Worm (Caenorhabditis elegans) whole organism, L1 larva: Measurements from ENCODE around the gene srd-32.
"Not testable (repeated sequence)": the region's sequence is repeated elsewhere in the genome, so short reads cannot be mapped to it uniquely, and the experiment has no call there.

Experiments used
- C04F5.9 ChIP-seq: sonication (generic microtip); optimal IDR thresholded peaks from 2 replicates; lab custom pipeline; 2016; ENCODE audit warnings: missing genetic modification characterization, missing compliant biosample characterization
- C34B4.2 ChIP-seq: sonication (generic microtip); optimal IDR thresholded peaks from 2 replicates; lab custom pipeline; 2017; ENCODE audit warnings: mild to moderate bottlenecking, missing genetic modification characterization, missing compliant biosample characterization
- Y116A8C.19 ChIP-seq: sonication (generic microtip); optimal IDR thresholded peaks from 2 replicates; lab custom pipeline; 2016; ENCODE audit warnings: missing compliant biosample characterization, missing genetic modification characterization, borderline replicate concordance
- aha-1 ChIP-seq: fragments of 150-350 bp; optimal IDR thresholded peaks from 2 replicates; lab custom pipeline; 2014; ENCODE audit warnings: missing biosample characterization, missing genetic modification characterization
- aly-2 ChIP-seq: fragments of 150-350 bp; optimal IDR thresholded peaks from 2 replicates; lab custom pipeline; 2014; ENCODE audit warnings: missing biosample characterization, missing genetic modification characterization
- ceh-63 ChIP-seq: fragments of 200-800 bp; sonication (Bioruptor generic); optimal IDR thresholded peaks from 2 replicates; lab custom pipeline; 2018; ENCODE audit warnings: mild to moderate bottlenecking, missing genetic modification characterization, missing compliant biosample characterization
- ceh-90 ChIP-seq: sonication (generic microtip); optimal IDR thresholded peaks from 2 replicates; lab custom pipeline; 2016; ENCODE audit warnings: missing genetic modification characterization, missing compliant biosample characterization
- efl-1 ChIP-seq, 4 experiments: fragments of 150-350 bp; optimal IDR thresholded peaks in 3 of 4; peaks in 1 of 4; 1 replicate in 1 of 4; 2 replicates in 3 of 4; lab custom pipeline; 2014; ENCODE audit warnings: missing biosample characterization in 2 of 4, missing genetic modification characterization in 2 of 4, missing genetic modification reagents in 2 of 4
- efl-3 ChIP-seq: fragments of 200-800 bp; sonication (Bioruptor generic); optimal IDR thresholded peaks from 2 replicates; lab custom pipeline; 2018; ENCODE audit warnings: mild to moderate bottlenecking, missing genetic modification characterization, missing compliant biosample characterization
- egl-13 ChIP-seq: sonication (generic microtip); optimal IDR thresholded peaks from 2 replicates; lab custom pipeline; 2016; ENCODE audit warnings: missing genotype, missing genetic modification reagents, missing genetic modification characterization, missing compliant biosample characterization
- elt-3 ChIP-seq, 6 experiments: fragments of 150-350 bp in 1 of 6; sonication (generic microtip); optimal IDR thresholded peaks; 2 replicates each; lab custom pipeline; 2017 to 2018; ENCODE audit warnings: missing biosample characterization in 6 of 6, missing genetic modification characterization in 6 of 6, inconsistent platforms in 1 of 6
- fkh-8 ChIP-seq: sonication (generic microtip); optimal IDR thresholded peaks from 2 replicates; lab custom pipeline; 2016; ENCODE audit warnings: mild to moderate bottlenecking, missing genetic modification characterization, missing compliant biosample characterization
- hlh-17 ChIP-seq: fragments of 200-800 bp; sonication (Bioruptor generic); optimal IDR thresholded peaks from 2 replicates; lab custom pipeline; 2018; ENCODE audit warnings: missing genetic modification characterization, mild to moderate bottlenecking, missing compliant biosample characterization, moderate library complexity, borderline replicate concordance
- hlh-4 ChIP-seq: sonication (generic microtip); optimal IDR thresholded peaks from 2 replicates; lab custom pipeline; 2016; ENCODE audit warnings: mild to moderate bottlenecking, missing genetic modification characterization, missing compliant biosample characterization
- irx-1 ChIP-seq: sonication (generic microtip); optimal IDR thresholded peaks from 2 replicates; lab custom pipeline; 2016; ENCODE audit warnings: missing genetic modification characterization, missing compliant biosample characterization
- isw-1 ChIP-seq: fragments of 200-800 bp; sonication (Bioruptor generic); IDR thresholded peaks from 2 replicates; pipeline ENCODE4 v1.3.6; 2022; ENCODE audit warnings: missing genetic modification characterization, missing compliant biosample characterization
- jun-1 ChIP-seq: fragments of 150-350 bp; optimal IDR thresholded peaks from 2 replicates; lab custom pipeline; 2014; ENCODE audit warnings: missing biosample characterization, missing genetic modification reagents, missing genetic modification characterization
- lin-14 ChIP-seq: fragments of 200-800 bp; sonication (Bioruptor generic); optimal IDR thresholded peaks from 2 replicates; lab custom pipeline; 2018; ENCODE audit warnings: mild to moderate bottlenecking, missing genetic modification characterization, moderate library complexity, missing compliant biosample characterization
- lin-15B ChIP-seq: fragments of 150-350 bp; sonication (generic microtip); optimal IDR thresholded peaks from 3 replicates; lab custom pipeline; 2014; ENCODE audit warnings: missing biosample characterization, missing genetic modification characterization
- lin-39 ChIP-seq: fragments of 150-350 bp; optimal IDR thresholded peaks from 2 replicates; lab custom pipeline; 2014; ENCODE audit warnings: missing biosample characterization, missing genetic modification reagents, missing genetic modification characterization
- lir-3 ChIP-seq: sonication (generic microtip); optimal IDR thresholded peaks from 2 replicates; lab custom pipeline; 2016; ENCODE audit warnings: mild to moderate bottlenecking, missing genetic modification characterization, moderate library complexity, missing compliant biosample characterization; ENCODE audit not compliant: poor library complexity
- mab-9 ChIP-seq: fragments of 200-800 bp; sonication (Bioruptor generic); IDR thresholded peaks from 2 replicates; pipeline ENCODE4 v1.3.6; 2022; ENCODE audit warnings: missing genetic modification reagents, missing genetic modification characterization, missing compliant biosample characterization
- mep-1 ChIP-seq: fragments of 150-350 bp; optimal IDR thresholded peaks from 2 replicates; lab custom pipeline; 2014; ENCODE audit warnings: missing biosample characterization, missing genetic modification characterization
- nhr-11 ChIP-seq: fragments of 150-350 bp; optimal IDR thresholded peaks from 2 replicates; lab custom pipeline; 2014; ENCODE audit warnings: missing biosample characterization, missing genetic modification characterization
- nhr-237 ChIP-seq: fragments of 150-350 bp; optimal IDR thresholded peaks from 2 replicates; lab custom pipeline; 2014; ENCODE audit warnings: missing biosample characterization, missing genetic modification characterization
- nhr-71 ChIP-seq: sonication (generic microtip); optimal IDR thresholded peaks from 2 replicates; lab custom pipeline; 2016; ENCODE audit warnings: mild to moderate bottlenecking, missing genetic modification characterization, moderate library complexity, missing compliant biosample characterization
- nhr-77 ChIP-seq: fragments of 150-350 bp; optimal IDR thresholded peaks from 2 replicates; lab custom pipeline; 2014; ENCODE audit warnings: missing biosample characterization, missing genetic modification characterization
- nhr-84 ChIP-seq: sonication (generic microtip); optimal IDR thresholded peaks from 2 replicates; lab custom pipeline; 2017; ENCODE audit warnings: missing biosample characterization, missing genetic modification characterization
- pax-3 ChIP-seq: fragments of 200-800 bp; sonication (Bioruptor generic); optimal IDR thresholded peaks from 2 replicates; lab custom pipeline; 2018; ENCODE audit warnings: mild to moderate bottlenecking, missing genetic modification characterization, moderate library complexity, missing compliant biosample characterization
- pqm-1 ChIP-seq: sonication (generic microtip); optimal IDR thresholded peaks from 3 replicates; lab custom pipeline; 2017; ENCODE audit warnings: missing biosample characterization, missing genetic modification characterization
- rnt-1 ChIP-seq: sonication (generic microtip); optimal IDR thresholded peaks from 2 replicates; lab custom pipeline; 2016; ENCODE audit warnings: mild to moderate bottlenecking, missing genetic modification characterization, moderate library complexity, missing compliant biosample characterization
- snpc-4 ChIP-seq: fragments of 150-350 bp; optimal IDR thresholded peaks from 2 replicates; lab custom pipeline; 2014; ENCODE audit warnings: missing biosample characterization, missing genetic modification characterization
- snu-23 ChIP-seq: sonication (generic microtip); optimal IDR thresholded peaks from 2 replicates; lab custom pipeline; 2016; ENCODE audit warnings: missing genetic modification characterization, missing compliant biosample characterization
- swsn-7 ChIP-seq: sonication (generic microtip); optimal IDR thresholded peaks from 2 replicates; lab custom pipeline; 2016; ENCODE audit warnings: missing genetic modification characterization, missing compliant biosample characterization
- unc-30 ChIP-seq: sonication (generic microtip); optimal IDR thresholded peaks from 2 replicates; lab custom pipeline; 2017; ENCODE audit warnings: missing biosample characterization, missing genetic modification characterization
- unc-62 ChIP-seq: fragments of 150-350 bp; optimal IDR thresholded peaks from 2 replicates; lab custom pipeline; 2014; ENCODE audit warnings: missing biosample characterization, missing genetic modification reagents, missing genetic modification characterization
- unc-98 ChIP-seq: fragments of 200-800 bp; sonication (Bioruptor generic); IDR thresholded peaks from 2 replicates; pipeline ENCODE4 v1.3.6; 2022; ENCODE audit warnings: missing genetic modification characterization, missing compliant biosample characterization
- xbp-1 ChIP-seq: sonication (generic microtip); optimal IDR thresholded peaks from 2 replicates; lab custom pipeline; 2016; ENCODE audit warnings: missing genetic modification characterization, missing compliant biosample characterization
- zag-1 ChIP-seq: fragments of 150-350 bp; optimal IDR thresholded peaks from 2 replicates; lab custom pipeline; 2014; ENCODE audit warnings: missing biosample characterization, missing genetic modification characterization
- zip-4 ChIP-seq: fragments of 200-800 bp; sonication (Bioruptor generic); optimal IDR thresholded peaks from 2 replicates; lab custom pipeline; 2018; ENCODE audit warnings: mild to moderate bottlenecking, missing genetic modification characterization, moderate library complexity, missing compliant biosample characterization
- ztf-4 ChIP-seq: fragments of 150-350 bp; optimal IDR thresholded peaks from 2 replicates; lab custom pipeline; 2014; ENCODE audit warnings: missing biosample characterization, missing genetic modification characterization

srd-32 gene

DNA sequence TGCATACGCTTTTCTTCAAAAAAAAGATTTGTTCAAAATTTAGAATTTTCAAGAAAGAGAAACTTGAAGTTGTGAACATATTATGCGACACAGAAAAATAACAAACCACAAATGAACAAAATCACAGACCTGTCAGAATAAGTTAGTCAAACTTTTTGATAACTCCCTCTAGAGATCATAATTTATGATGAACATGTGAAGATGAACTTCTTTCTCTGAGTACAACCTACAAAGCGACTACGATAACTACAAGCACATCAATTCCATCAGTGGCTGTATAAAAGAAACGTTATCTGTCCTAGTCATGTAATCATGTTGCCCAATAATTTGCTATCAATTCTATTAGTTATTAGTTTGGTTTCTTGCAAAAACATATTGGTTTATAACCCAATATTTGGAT lies 30.3 kb downstream of the srd-32 start, which contains the start of gene ugt-9 (continued):
- TF ChIP-seq ceh-63 (GFP tag; lab: Kevin White, UChicago): no peak
- TF ChIP-seq Y116A8C.19 (tag; lab: Kevin White, UChicago): no peak
- no peak for TF ChIP-seq swsn-7 (tag; lab: Kevin White, UChicago)
- TF ChIP-seq lin-15B: no peak
- no peak for TF ChIP-seq unc-98 (GFP tag; lab: Robert Waterston, UW)
- TF ChIP-seq pax-3 (tag; lab: Kevin White, UChicago): no peak
- no peak for TF ChIP-seq nhr-84
- TF ChIP-seq xbp-1 (tag; lab: Kevin White, UChicago): no peak
- no peak for TF ChIP-seq lin-39 (tag; lab: Kevin White, UChicago)
- TF ChIP-seq aly-2 (tag; lab: Kevin White, UChicago): no peak
- TF ChIP-seq jun-1 (tag; lab: Kevin White, UChicago): no peak
- TF ChIP-seq lir-3 (tag; lab: Kevin White, UChicago): no peak
- TF ChIP-seq lin-14: peak; percentile 32
- TF ChIP-seq hlh-4: no peak
- TF ChIP-seq efl-3 (GFP tag; lab: Kevin White, UChicago): no peak
- TF ChIP-seq nhr-77: peak; percentile 22
- no peak for TF ChIP-seq nhr-11 (tag; lab: Kevin White, UChicago)
- no peak for TF ChIP-seq unc-62
- no peak for TF ChIP-seq fkh-8 (tag; lab: Kevin White, UChicago)
- no peak for TF ChIP-seq efl-1 (optimal IDR thresholded peaks at IDR 0.05; lab: Kevin White, UChicago)
- peak in 1 of 2 experiments; percentile 32 for TF ChIP-seq efl-1 (GFP tag; optimal IDR thresholded peaks at IDR 0.05 in 1 of 2; lab: Kevin White, UChicago)
- no peak for TF ChIP-seq irx-1 (tag; lab: Kevin White, UChicago)
- peak; percentile 57 for TF ChIP-seq nhr-71 (tag; lab: Kevin White, UChicago)
- TF ChIP-seq ztf-4 (tag; lab: Kevin White, UChicago): no peak
- TF ChIP-seq ceh-90: no peak
- peak; percentile 34 for TF ChIP-seq snu-23 (GFP tag; lab: Kevin White, UChicago)
- no peak for TF ChIP-seq C34B4.2 (tag; lab: Kevin White, UChicago)

DNA sequence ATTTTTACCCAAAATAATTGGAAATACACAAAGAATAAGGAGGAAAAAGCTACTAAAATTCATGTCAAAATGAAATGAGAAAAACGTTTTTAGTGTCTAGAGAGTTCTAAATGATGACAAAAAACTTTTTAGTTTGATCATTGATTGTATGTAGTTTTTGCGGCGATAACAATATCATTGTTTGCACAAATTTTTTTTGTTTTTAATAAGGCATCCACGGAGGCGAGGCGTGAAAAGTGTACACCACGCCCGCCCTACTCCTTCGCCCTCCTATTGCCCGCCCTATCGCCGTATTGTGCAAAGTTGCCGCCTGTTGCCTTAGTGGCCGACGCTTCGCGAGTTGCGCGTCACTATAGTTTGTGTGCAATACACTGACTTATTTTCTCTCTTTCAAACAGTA lies 34.6 kb downstream of the srd-32 start, which contains the start of gene ugt-10:
Gene ugt-10 (minus strand): TSS at position 101 of the 400 bp plus-strand sequence.
- TF ChIP-seq efl-1 (optimal IDR thresholded peaks at IDR 0.05; lab: Kevin White, UChicago); efl-1 (GFP tag; optimal IDR thresholded peaks at IDR 0.05 in 1 of 2; lab: Kevin White, UChicago); aha-1; zip-4 (GFP tag; lab: Kevin White, UChicago): not testable (repeated sequence)

ce11 chrV:4901074-4901473 lies 35.6 kb downstream of the srd-32 start, which contains the start of gene ugt-67:
TSS of gene ugt-67 (plus strand) at chrV:4901374.
- TF ChIP-seq nhr-84 (no peak), nhr-71 (tag; lab: Kevin White, UChicago) (no peak), mab-9 (GFP tag; lab: Robert Waterston, UW) (no peak), snpc-4 (tag; lab: Kevin White, UChicago) (no peak), Y116A8C.19 (tag; lab: Kevin White, UChicago) (no peak), mep-1 (tag; lab: Kevin White, UChicago) (no peak), jun-1 (tag; lab: Kevin White, UChicago) (no peak), egl-13 (tag; lab: Kevin White, UChicago) (no peak), pqm-1 (tag; lab: Kevin White, UChicago) (no peak), unc-62 (no peak), C04F5.9 (tag; lab: Kevin White, UChicago) (no peak), unc-30 (tag; lab: Kevin White, UChicago) (no peak), nhr-237 (tag; lab: Kevin White, UChicago) (no peak), elt-3 (tag; optimal IDR thresholded peaks at IDR 0.05; lab: Kevin White, UChicago) (no peak), rnt-1 (no peak), hlh-17 (GFP tag; lab: Kevin White, UChicago) (no peak), lin-14 (no peak), lir-3 (tag; lab: Kevin White, UChicago) (no peak), zag-1 (no peak), isw-1 (no peak)
